Worm (Caenorhabditis elegans): ENCODE results near the gene nrx-1.

Gene nrx-1

DNA sequence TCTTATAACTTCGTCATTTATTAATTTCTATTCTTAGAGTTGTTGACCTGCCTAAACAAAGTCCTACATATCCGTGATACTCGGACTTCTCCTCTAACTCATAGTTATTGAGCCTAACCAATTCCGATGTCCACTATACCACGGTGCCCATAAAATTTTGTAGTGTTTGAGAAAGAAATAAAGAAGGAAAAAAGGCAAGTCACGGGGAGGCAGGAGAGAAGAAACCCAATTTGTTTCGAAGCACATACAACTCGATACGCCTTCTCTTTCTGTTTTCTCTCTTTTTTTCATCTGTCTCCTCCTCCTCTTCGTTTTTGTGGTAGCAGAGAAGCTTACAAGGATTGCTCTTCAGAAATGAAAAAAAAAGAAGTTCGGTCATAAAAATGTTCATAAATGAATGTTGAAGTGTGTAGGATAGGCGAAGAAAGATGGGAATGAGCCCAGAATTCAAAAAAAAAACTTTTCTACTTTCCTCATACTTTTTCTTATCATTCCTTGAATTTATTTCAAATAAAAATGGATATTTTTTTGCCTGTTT lies 9.9 kb downstream of the nrx-1 start:
- no peak for TF ChIP-seq F10E7.11 (tag; optimal IDR thresholded peaks at IDR 0.05)
- no peak for TF ChIP-seq bed-1 (GFP tag; IDR thresholded peaks at IDR 0.05)
- TF ChIP-seq hlh-26 (GFP tag; conservative IDR thresholded peaks at IDR 0.05) = no peak
- no peak for TF ChIP-seq attf-3 (GFP tag; conservative IDR thresholded peaks at IDR 0.05)
- no peak for TF ChIP-seq C06A6.2 (GFP tag; conservative IDR thresholded peaks at IDR 0.05)
- TF ChIP-seq zfh-2 (GFP tag; conservative IDR thresholded peaks at IDR 0.05) = no peak
- no peak for TF ChIP-seq T07F8.4 (tag; optimal IDR thresholded peaks at IDR 0.05)
- TF ChIP-seq C17E4.6 (GFP tag; IDR thresholded peaks at IDR 0.05) = no peak
- TF ChIP-seq D2030.7 (GFP tag; IDR thresholded peaks at IDR 0.05) = no peak
- TF ChIP-seq ets-4 (GFP tag; optimal IDR thresholded peaks at IDR 0.05) = no peak
- no peak for TF ChIP-seq ccch-3 (GFP tag; optimal IDR thresholded peaks at IDR 0.05)
- TF ChIP-seq nhr-179 (tag; optimal IDR thresholded peaks at IDR 0.05) = no peak
- TF ChIP-seq xnd-1 (tag; optimal IDR thresholded peaks at IDR 0.05) = no peak
- no peak for TF ChIP-seq mcd-1 (GFP tag; IDR thresholded peaks at IDR 0.05)
- TF ChIP-seq lir-1 (GFP tag; conservative IDR thresholded peaks at IDR 0.05) = no peak

DNA sequence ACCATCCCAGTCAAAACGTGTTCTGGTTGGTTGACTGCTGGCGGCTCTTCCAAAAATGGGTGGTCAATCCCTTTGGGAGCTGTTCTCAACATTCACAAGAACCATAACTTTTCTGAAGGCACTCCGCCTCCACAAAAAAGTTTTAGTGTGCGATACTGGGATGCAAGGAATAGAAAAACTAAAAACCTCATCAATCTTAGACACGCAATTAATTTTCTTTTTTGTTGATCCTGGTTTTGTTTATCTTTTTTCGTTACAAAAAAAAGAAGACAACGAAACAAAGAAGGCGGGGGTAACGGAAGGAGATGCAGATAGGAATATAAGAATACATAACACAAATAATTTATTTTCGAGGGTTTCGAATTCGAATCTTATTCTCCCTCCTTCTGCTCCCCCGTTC lies 13.4 kb downstream of the nrx-1 start:
- TF ChIP-seq ztf-22 (GFP tag; optimal IDR thresholded peaks at IDR 0.05) (no peak), F10E7.11 (tag; optimal IDR thresholded peaks at IDR 0.05) (no peak), lin-40 (tag; optimal IDR thresholded peaks at IDR 0.05) (no peak), fkh-3 (tag; optimal IDR thresholded peaks at IDR 0.05) (no peak), F52B5.7 (tag; optimal IDR thresholded peaks at IDR 0.05) (no peak), Y53F4B.3 (GFP tag; IDR thresholded peaks at IDR 0.05) (no peak), T07F8.4 (tag; optimal IDR thresholded peaks at IDR 0.05) (no peak), ztf-18 (tag; optimal IDR thresholded peaks at IDR 0.05) (no peak), madf-10 (tag; optimal IDR thresholded peaks at IDR 0.05) (no peak), nhr-120 (GFP tag; IDR thresholded peaks at IDR 0.05) (no peak), K12H6.12 (tag; optimal IDR thresholded peaks at IDR 0.05) (no peak)

DNA sequence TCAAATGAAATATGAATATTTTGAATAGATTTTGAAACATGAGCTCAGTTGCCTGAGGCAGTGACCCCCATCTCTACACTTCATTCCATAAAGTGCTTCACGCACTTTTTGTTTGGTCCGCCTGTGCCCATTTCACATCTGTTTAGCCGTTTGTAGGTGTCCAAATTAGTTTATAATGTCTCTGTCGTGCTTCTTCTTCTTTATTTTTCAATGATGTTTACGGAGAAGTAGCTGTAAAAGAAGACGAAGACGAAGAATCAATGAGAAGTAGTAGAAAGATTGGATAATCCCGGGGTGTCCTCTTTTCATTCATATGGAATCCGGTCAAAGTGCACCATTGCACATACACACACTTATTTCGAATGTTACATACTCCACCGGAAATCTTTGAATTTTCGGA lies 14.6 kb downstream of the nrx-1 start:
- no peak for TF ChIP-seq snpc-1.3 (tag; optimal IDR thresholded peaks at IDR 0.05; ENCODE audit: insufficient read depth)
- TF ChIP-seq lin-40 (tag; optimal IDR thresholded peaks at IDR 0.05) = no peak
- no peak for TF ChIP-seq ceh-100 (GFP tag; IDR thresholded peaks at IDR 0.05)
- no peak for TF ChIP-seq K11D2.4 (GFP tag; IDR thresholded peaks at IDR 0.05)
- no peak for TF ChIP-seq B0261.1 (tag; optimal IDR thresholded peaks at IDR 0.05)
- TF ChIP-seq lag-1 (GFP tag; IDR thresholded peaks at IDR 0.05) = no peak
- no peak for TF ChIP-seq nhr-179 (tag; optimal IDR thresholded peaks at IDR 0.05)
- TF ChIP-seq K12H6.12 (tag; optimal IDR thresholded peaks at IDR 0.05) = no peak
- no peak for TF ChIP-seq tlf-1 (GFP tag; optimal IDR thresholded peaks at IDR 0.05)
- no peak for TF ChIP-seq rpc-1 (optimal IDR thresholded peaks at IDR 0.05)
- no peak for TF ChIP-seq rpc-1 (tag; optimal IDR thresholded peaks at IDR 0.05)

DNA sequence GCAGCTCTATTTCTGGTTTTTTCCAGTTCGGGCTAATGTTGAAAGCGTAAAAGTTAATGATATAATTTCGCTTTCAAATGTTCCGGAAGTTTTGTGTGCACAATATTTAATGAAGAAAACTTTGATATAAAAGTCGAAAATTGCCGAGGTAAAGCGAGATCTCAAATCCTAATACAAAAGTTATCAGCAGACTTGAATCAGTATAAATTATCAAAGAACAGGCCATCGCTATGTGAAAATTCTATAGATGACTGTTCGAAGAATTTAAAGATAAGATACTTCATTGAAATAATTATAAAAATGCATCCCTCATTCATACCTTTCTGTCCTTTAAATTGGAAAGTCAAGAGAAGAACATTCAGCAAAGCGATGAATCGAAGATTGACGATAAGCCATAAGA lies 22.1 kb downstream of the nrx-1 start, which contains the start of gene C29A12.6:
TSS of gene C29A12.6 (plus strand) at position 301 of the 400 bp plus-strand sequence.
- no peak for TF ChIP-seq Y95B8A.8 (GFP tag; IDR thresholded peaks at IDR 0.05)
- TF ChIP-seq ztf-6 (GFP tag; IDR thresholded peaks at IDR 0.05) = no peak
- TF ChIP-seq Y53G8AR.9 (GFP tag; conservative IDR thresholded peaks at IDR 0.05) = no peak
- TF ChIP-seq nhr-27 (tag; optimal IDR thresholded peaks at IDR 0.05) = no peak
- no peak for TF ChIP-seq snpc-1.1 (tag; optimal IDR thresholded peaks at IDR 0.05; ENCODE audit: insufficient read depth)
- TF ChIP-seq ceh-100 (GFP tag; IDR thresholded peaks at IDR 0.05) = no peak
